Worm (Caenorhabditis elegans) whole organism, late embryonic: Measurements from ENCODE around the gene F13B9.2.

Experiments
- elt-2 ChIP-seq: sonication (generic microtip); optimal IDR thresholded peaks from 2 replicates; lab custom pipeline; 2016; ENCODE audit warnings: missing genetic modification reagents, missing genetic modification characterization, missing compliant biosample characterization
- ets-4 ChIP-seq: sonication (generic microtip); optimal IDR thresholded peaks from 2 replicates; lab custom pipeline; 2016; ENCODE audit warnings: missing genetic modification characterization, missing compliant biosample characterization

ce11 chrX:8285169-8285796 lies at the start of gene F13B9.2, which contains the start of gene fis-2:
- no peak for TF ChIP-seq elt-2 (tag; lab: Kevin White, UChicago)
- TF ChIP-seq ets-4 (tag; lab: Kevin White, UChicago) = no peak
